Fruit fly (Drosophila melanogaster) whole organism, pupa: ENCODE results near the gene Ire1.

Experiments
- CG13204 ChIP-seq: fragments of 200-800 bp; sonication (Bioruptor generic); optimal IDR thresholded peaks from 2 replicates; lab custom pipeline; 2018; ENCODE audit warnings: missing biosample characterization, mild to moderate bottlenecking, missing genetic modification characterization, moderate library complexity
- CG34367 ChIP-seq: fragments of 200-800 bp; sonication (Bioruptor generic); optimal IDR thresholded peaks from 2 replicates; lab custom pipeline; 2018; ENCODE audit warnings: missing biosample characterization, mild to moderate bottlenecking, missing genetic modification characterization
- CG8159 ChIP-seq: fragments of 200-800 bp; sonication (Bioruptor generic); optimal IDR thresholded peaks from 3 replicates; lab custom pipeline; 2018; ENCODE audit warnings: missing biosample characterization, mild to moderate bottlenecking, missing genetic modification characterization, moderate library complexity
- CG8301 ChIP-seq: fragments of 200-800 bp; sonication (Bioruptor generic); optimal IDR thresholded peaks from 2 replicates; lab custom pipeline; 2018; ENCODE audit warnings: missing biosample characterization, mild to moderate bottlenecking, missing genetic modification characterization
- CG9948 ChIP-seq: fragments of 200-800 bp; sonication (Bioruptor generic); optimal IDR thresholded peaks from 2 replicates; lab custom pipeline; 2018; ENCODE audit warnings: missing biosample characterization, mild to moderate bottlenecking, missing genetic modification characterization, moderate library complexity
- D1 ChIP-seq: fragments of 200-800 bp; sonication (Bioruptor generic); optimal IDR thresholded peaks from 2 replicates; lab custom pipeline; 2018; ENCODE audit warnings: missing biosample characterization, mild to moderate bottlenecking, missing genetic modification characterization, moderate library complexity
- Pif1A ChIP-seq: fragments of 200-800 bp; sonication (Bioruptor generic); optimal IDR thresholded peaks from 3 replicates; lab custom pipeline; 2016; ENCODE audit warnings: missing biosample characterization, missing genetic modification characterization
- Pif1B ChIP-seq: fragments of 200-800 bp; sonication (Bioruptor generic); optimal IDR thresholded peaks from 3 replicates; lab custom pipeline; 2016; ENCODE audit warnings: missing biosample characterization, missing genetic modification characterization
- fd96Ca ChIP-seq: fragments of 200-800 bp; sonication (Bioruptor generic); IDR thresholded peaks from 3 replicates; pipeline ENCODE4 v1.3.6; 2022; ENCODE audit warnings: missing biosample characterization, missing genetic modification characterization
- gl ChIP-seq: fragments of 200-800 bp; sonication (Bioruptor generic); optimal IDR thresholded peaks from 2 replicates; lab custom pipeline; 2018; ENCODE audit warnings: missing biosample characterization, mild to moderate bottlenecking, missing genetic modification characterization

- peak; percentile 53 for TF ChIP-seq D1 (tag; lab: Kevin White, UChicago)
- TF ChIP-seq CG13204 (GFP tag; lab: Kevin White, UChicago) = no peak
- TF ChIP-seq Pif1B (GFP tag; lab: Kevin White, UChicago) = no peak
- TF ChIP-seq CG8301 (tag; lab: Kevin White, UChicago) = no peak
- no peak for TF ChIP-seq Pif1A
- no peak for TF ChIP-seq CG9948
- peak; percentile 53; the same call in 2 of the 3 replicates for TF ChIP-seq fd96Ca (GFP tag; lab: Robert Waterston, UW)
- TF ChIP-seq CG34367 (tag; lab: Kevin White, UChicago) = no peak
- no peak for TF ChIP-seq gl
- no peak for TF ChIP-seq CG8159 (tag; lab: Kevin White, UChicago)
Observed at dm6 chr3R:19846870-19847590, 14.1 kb downstream of the Ire1 start, which contains the start of gene MICU3.
